Fruit fly (Drosophila melanogaster): Measurements from ENCODE around the gene Bub1.
A peak's percentile ranks its signal among the peaks of the same experiment; 100 is the strongest.

DNA sequence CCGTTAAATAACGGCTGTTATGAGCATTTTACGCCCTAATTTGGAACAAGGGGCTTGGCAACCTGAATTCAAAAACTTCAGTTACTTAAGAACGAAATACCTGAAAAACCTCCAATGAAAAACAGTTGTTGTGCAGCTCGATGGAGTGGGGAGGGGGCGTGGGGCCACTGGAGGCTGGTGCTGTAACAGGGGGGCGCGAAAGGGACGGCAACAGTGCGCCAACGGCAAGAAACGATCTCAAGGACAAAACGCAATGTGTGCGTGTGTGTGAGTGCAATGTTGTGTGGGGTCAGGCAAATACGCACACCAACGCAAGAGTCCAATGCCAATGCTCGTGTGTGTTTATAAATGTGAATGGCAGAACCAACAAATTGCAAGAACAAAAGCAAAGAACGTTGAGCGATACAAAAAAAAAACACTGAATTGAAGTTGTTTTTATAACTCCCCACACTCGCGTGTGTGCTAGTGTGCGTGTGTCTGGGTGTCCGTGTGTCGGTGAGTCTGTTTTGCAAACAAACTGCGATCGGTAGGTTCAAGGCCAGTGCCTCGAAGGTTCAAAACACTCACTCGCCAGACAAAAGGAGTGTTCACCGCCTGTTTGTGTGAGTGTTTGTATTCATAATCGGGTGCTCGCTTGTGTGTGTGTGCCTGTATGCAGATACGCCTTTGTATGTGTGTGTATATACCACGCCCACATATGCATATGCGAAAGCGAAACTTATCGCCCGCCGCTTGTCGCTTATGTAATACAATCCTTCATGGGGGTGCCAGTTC is 13.4 kb downstream of the Bub1 start:
- TF ChIP-seq OdsH (GFP tag; optimal IDR thresholded peaks at IDR 0.05) (no peak), Jra (GFP tag; optimal IDR thresholded peaks at IDR 0.05) (peak; percentile 48), Sp1 (GFP tag; optimal IDR thresholded peaks at IDR 0.05) (peak; percentile 8), h (GFP tag; optimal IDR thresholded peaks at IDR 0.05) (no peak), psq (GFP tag; optimal IDR thresholded peaks at IDR 0.05) (no peak), fru (GFP tag; optimal IDR thresholded peaks at IDR 0.05) (peak; percentile 26), brk (GFP tag; optimal IDR thresholded peaks at IDR 0.05) (no peak), tai (GFP tag; optimal IDR thresholded peaks at IDR 0.05) (peak; percentile 21), woc (GFP tag; optimal IDR thresholded peaks at IDR 0.05) (no peak), CrebA (GFP tag; optimal IDR thresholded peaks at IDR 0.05; ENCODE audit: borderline replicate concordance) (no peak), pan (optimal IDR thresholded peaks at IDR 0.05) (no peak), Mio (GFP tag; optimal IDR thresholded peaks at IDR 0.05) (no peak), ey (GFP tag; optimal IDR thresholded peaks at IDR 0.05) (no peak)
